Fruit fly (Drosophila melanogaster) whole organism, adult: ENCODE data around the gene ERR.

Experiments
- CG11617 ChIP-seq: fragments of 200-800 bp; sonication (Bioruptor generic); optimal IDR thresholded peaks from 2 replicates; lab custom pipeline; 2017; ENCODE audit warnings: mild to moderate bottlenecking, missing biosample characterization, missing genetic modification reagents, missing genetic modification characterization
- CG12768 ChIP-seq: fragments of 200-800 bp; sonication (Bioruptor generic); optimal IDR thresholded peaks from 2 replicates; lab custom pipeline; 2017; ENCODE audit warnings: missing biosample characterization, missing genetic modification characterization, mild to moderate bottlenecking, moderate library complexity, missing genetic modification reagents
- CG14711 ChIP-seq: fragments of 200-800 bp; sonication (Bioruptor generic); optimal IDR thresholded peaks from 2 replicates; lab custom pipeline; 2018; ENCODE audit warnings: missing biosample characterization, mild to moderate bottlenecking, missing genetic modification characterization, moderate library complexity
- CG1620 ChIP-seq: fragments of 200-800 bp; sonication (Bioruptor generic); optimal IDR thresholded peaks from 2 replicates; lab custom pipeline; 2016; ENCODE audit warnings: missing biosample characterization, missing genetic modification characterization
- CG33017 ChIP-seq: fragments of 200-800 bp; sonication (Bioruptor generic); optimal IDR thresholded peaks from 2 replicates; lab custom pipeline; 2018; ENCODE audit warnings: missing biosample characterization, mild to moderate bottlenecking, missing genetic modification characterization, moderate library complexity
- CG5204 ChIP-seq: fragments of 200-800 bp; sonication (Bioruptor generic); optimal IDR thresholded peaks from 2 replicates; lab custom pipeline; 2016; ENCODE audit warnings: missing biosample characterization, missing genetic modification characterization
- CG7045 ChIP-seq: fragments of 200-800 bp; sonication (Bioruptor generic); optimal IDR thresholded peaks from 2 replicates; lab custom pipeline; 2017; ENCODE audit warnings: missing biosample characterization, mild to moderate bottlenecking, missing genetic modification characterization
- CG7101 ChIP-seq: fragments of 200-800 bp; sonication (Bioruptor generic); optimal IDR thresholded peaks from 2 replicates; lab custom pipeline; 2018; ENCODE audit warnings: missing biosample characterization, mild to moderate bottlenecking, missing genetic modification characterization, moderate library complexity
- Clk ChIP-seq: fragments of 200-800 bp; sonication (Bioruptor generic); optimal IDR thresholded peaks from 2 replicates; lab custom pipeline; 2017; ENCODE audit warnings: missing biosample characterization, missing genetic modification characterization
- Crg-1 ChIP-seq: fragments of 200-800 bp; sonication (Bioruptor generic); optimal IDR thresholded peaks from 2 replicates; lab custom pipeline; 2016; ENCODE audit warnings: missing biosample characterization, missing genetic modification characterization
- Hr96 ChIP-seq: fragments of 200-800 bp; sonication (Bioruptor generic); optimal IDR thresholded peaks from 2 replicates; lab custom pipeline; 2016; ENCODE audit warnings: missing biosample characterization, missing genetic modification characterization
- Mnt ChIP-seq: fragments of 200-800 bp; sonication (Bioruptor generic); optimal IDR thresholded peaks from 2 replicates; lab custom pipeline; 2016; ENCODE audit warnings: missing biosample characterization, mild to moderate bottlenecking, missing genetic modification characterization
- bab1 ChIP-seq: fragments of 200-800 bp; sonication (Bioruptor generic); optimal IDR thresholded peaks from 3 replicates; lab custom pipeline; 2019; ENCODE audit warnings: missing biosample characterization, mild to moderate bottlenecking, missing genetic modification characterization, moderate library complexity
- cic ChIP-seq: fragments of 200-800 bp; sonication (Bioruptor generic); optimal IDR thresholded peaks from 2 replicates; lab custom pipeline; 2017; ENCODE audit warnings: missing biosample characterization, mild to moderate bottlenecking, missing genetic modification characterization, moderate library complexity
- cnc ChIP-seq, 2 experiments: fragments of >200 bp; optimal IDR thresholded peaks; 2 replicates each; lab custom pipeline; 2017
- kay ChIP-seq: fragments of 200-800 bp; sonication (Bioruptor generic); peaks from one replicate; lab custom pipeline; 2016; ENCODE audit warnings: missing biosample characterization, missing genetic modification characterization, borderline replicate concordance
- ovo ChIP-seq: fragments of 200-800 bp; sonication (Bioruptor generic); optimal IDR thresholded peaks from 2 replicates; lab custom pipeline; 2016; ENCODE audit warnings: missing biosample characterization, missing genetic modification characterization
- pad ChIP-seq: fragments of 200-800 bp; sonication (Bioruptor generic); optimal IDR thresholded peaks from 3 replicates; lab custom pipeline; 2017; ENCODE audit warnings: missing biosample characterization, missing genetic modification characterization, mild to moderate bottlenecking, moderate library complexity, missing genetic modification reagents
- tj ChIP-seq: fragments of 200-800 bp; sonication (Bioruptor generic); optimal IDR thresholded peaks from 3 replicates; lab custom pipeline; 2017; ENCODE audit warnings: missing biosample characterization, mild to moderate bottlenecking, missing genetic modification characterization, moderate library complexity
- toe ChIP-seq: fragments of 200-800 bp; sonication (Bioruptor generic); optimal IDR thresholded peaks from 2 replicates; lab custom pipeline; 2016; ENCODE audit warnings: missing biosample characterization, missing genetic modification characterization

The ERR gene

dm6 chr3L:8186627-8187396 lies at the start of gene ERR, which contains the start of gene Atg18a:
TSS of gene ERR (minus strand) at chr3L:8186671.
TSS of gene Atg18a (plus strand) at chr3L:8186857.
- TF ChIP-seq ovo (peak; percentile 86), cic (peak; percentile 76), Crg-1 (peak; percentile 87), Mnt (GFP tag; lab: Kevin White, UChicago) (peak; percentile 88), CG5204 (GFP tag; lab: Kevin White, UChicago) (no peak), CG14711 (tag; lab: Kevin White, UChicago) (peak; percentile 82), CG12768 (GFP tag; lab: Kevin White, UChicago) (peak; percentile 88), CG7045 (GFP tag; lab: Kevin White, UChicago) (peak; percentile 89), Hr96 (peak; percentile 92), CG7101 (tag; lab: Kevin White, UChicago) (peak; percentile 90), toe (GFP tag; lab: Kevin White, UChicago) (peak; percentile 96), Clk (GFP tag; lab: Kevin White, UChicago) (peak; percentile 93), tj (GFP tag; lab: Kevin White, UChicago) (peak; percentile 68), kay (peak; percentile 65), bab1 (GFP tag; lab: Kevin White, UChicago) (peak; percentile 89), pad (GFP tag; lab: Kevin White, UChicago) (peak; percentile 84), CG1620 (peak; percentile 96), cnc (optimal IDR thresholded peaks at IDR 0.05; lab: Kevin White, UChicago) (no peak), CG33017 (tag; lab: Kevin White, UChicago) (peak; percentile 83), CG11617 (GFP tag; lab: Kevin White, UChicago) (peak; percentile 89)

- no peak for TF ChIP-seq toe (GFP tag; lab: Kevin White, UChicago)
- TF ChIP-seq kay: no peak
- no peak for TF ChIP-seq bab1 (GFP tag; lab: Kevin White, UChicago)
Observed at dm6 chr3L:8228924-8229323, 42.5 kb upstream of the ERR start, which contains the start of gene eIF4E3. TSS of gene eIF4E3 (plus strand) at chr3L:8229224.

- TF ChIP-seq cic (no peak), CG7045 (GFP tag; lab: Kevin White, UChicago) (no peak), CG7101 (tag; lab: Kevin White, UChicago) (no peak), kay (peak; percentile 5)
Observed at dm6 chr3L:8221835-8222234, 35.4 kb upstream of the ERR start, which contains the start of gene CG13678. TSS of gene CG13678 (plus strand) at chr3L:8222141.

- TF ChIP-seq ovo (no peak), CG33017 (tag; lab: Kevin White, UChicago) (no peak), CG12768 (GFP tag; lab: Kevin White, UChicago) (no peak), Mnt (GFP tag; lab: Kevin White, UChicago) (no peak), cic (no peak), CG7101 (tag; lab: Kevin White, UChicago) (no peak), bab1 (GFP tag; lab: Kevin White, UChicago) (no peak), Crg-1 (no peak), Hr96 (no peak), CG7045 (GFP tag; lab: Kevin White, UChicago) (no peak), toe (GFP tag; lab: Kevin White, UChicago) (no peak), CG1620 (no peak)
Observed at dm6 chr3L:8219687-8220086, 33.2 kb upstream of the ERR start.

- TF ChIP-seq CG5204 (GFP tag; lab: Kevin White, UChicago): no peak
- TF ChIP-seq toe (GFP tag; lab: Kevin White, UChicago): no peak
- TF ChIP-seq bab1 (GFP tag; lab: Kevin White, UChicago): no peak
- no peak for TF ChIP-seq Clk (GFP tag; lab: Kevin White, UChicago)
- no peak for TF ChIP-seq CG1620
- TF ChIP-seq CG12768 (GFP tag; lab: Kevin White, UChicago): no peak
- no peak for TF ChIP-seq CG11617 (GFP tag; lab: Kevin White, UChicago)
- TF ChIP-seq CG14711 (tag; lab: Kevin White, UChicago): no peak
- TF ChIP-seq ovo: no peak
- TF ChIP-seq pad (GFP tag; lab: Kevin White, UChicago): no peak
- no peak for TF ChIP-seq Mnt (GFP tag; lab: Kevin White, UChicago)
- TF ChIP-seq CG7045 (GFP tag; lab: Kevin White, UChicago): no peak
- TF ChIP-seq Crg-1: no peak
- no peak for TF ChIP-seq kay
- no peak for TF ChIP-seq tj (GFP tag; lab: Kevin White, UChicago)
- no peak for TF ChIP-seq Hr96
- no peak for TF ChIP-seq cic
- no peak for TF ChIP-seq CG7101 (tag; lab: Kevin White, UChicago)
- no peak for TF ChIP-seq CG33017 (tag; lab: Kevin White, UChicago)
Observed at dm6 chr3L:8218883-8219282, 32.4 kb upstream of the ERR start, which contains the start of gene CG13674. TSS of gene CG13674 (minus strand) at chr3L:8218983.

- TF ChIP-seq CG1620 (no peak), CG7045 (GFP tag; lab: Kevin White, UChicago) (no peak), bab1 (GFP tag; lab: Kevin White, UChicago) (no peak)
Observed at dm6 chr3L:8214980-8215379, 28.5 kb upstream of the ERR start, which contains the start of gene CG8012. TSS of gene CG8012 (plus strand) at chr3L:8215280.
